Worm (Caenorhabditis elegans) whole organism, young adult: ENCODE results near the gene acly-1.

Experiments
- Y79H2A.3 ChIP-seq: fragments of 200-800 bp; sonication (Bioruptor generic); conservative IDR thresholded peaks from 2 replicates; pipeline ENCODE4 v1.3.6; 2022; ENCODE audit warnings: missing genetic modification reagents, missing genetic modification characterization, missing compliant biosample characterization
- Y95B8A.8 ChIP-seq: fragments of 200-800 bp; sonication (Bioruptor generic); IDR thresholded peaks from 2 replicates; pipeline ENCODE4 v1.3.6; 2022; ENCODE audit warnings: missing genetic modification reagents, missing genetic modification characterization, missing compliant biosample characterization
- sdz-38 ChIP-seq: sonication (generic microtip); optimal IDR thresholded peaks from 2 replicates; lab custom pipeline; 2016; ENCODE audit warnings: missing genotype, missing genetic modification characterization, missing compliant biosample characterization

ce11 chrX:1488775-1489174, 9.4 kb downstream of the acly-1 start:
- no peak for TF ChIP-seq sdz-38
- TF ChIP-seq Y95B8A.8 (GFP tag; lab: Robert Waterston, UW), result no peak
- no peak for TF ChIP-seq Y79H2A.3 (GFP tag; lab: Robert Waterston, UW)
